Worm (Caenorhabditis elegans): ENCODE measurements around the gene ceh-60.

ce11 chrX:6552806-6553337, 22.9 kb upstream of the ceh-60 start, which contains the start of gene svh-2:
- TF ChIP-seq B0310.2 (tag; optimal IDR thresholded peaks at IDR 0.05) (no peak), ama-1 (optimal IDR thresholded peaks at IDR 0.05) (no peak), hnd-1 (tag; optimal IDR thresholded peaks at IDR 0.05) (no peak)

Measured in whole organism, early embryonic.